Worm (Caenorhabditis elegans) whole organism, young adult: ENCODE data around the gene ZK822.1.
A peak's percentile ranks its signal among the peaks of the same experiment; 100 is the strongest.

Source experiments
- B0261.1 ChIP-seq: sonication (generic microtip); optimal IDR thresholded peaks from 2 replicates; lab custom pipeline; 2016; ENCODE audit warnings: mild to moderate bottlenecking, missing genetic modification characterization, moderate library complexity, missing compliant biosample characterization
- F33H1.4 ChIP-seq: fragments of 200-800 bp; sonication (Bioruptor generic); IDR thresholded peaks from 2 replicates; pipeline ENCODE4 v1.3.6; 2022; ENCODE audit warnings: missing genetic modification reagents, missing genetic modification characterization, missing compliant biosample characterization
- F37B4.10 ChIP-seq: fragments of 200-800 bp; sonication (Bioruptor generic); IDR thresholded peaks from 2 replicates; pipeline ENCODE4 v1.3.6; 2022; ENCODE audit warnings: missing genetic modification characterization, missing compliant biosample characterization
- F39B2.1 ChIP-seq: fragments of 200-800 bp; sonication (Bioruptor generic); IDR thresholded peaks from 2 replicates; pipeline ENCODE4 v1.3.6; 2022; ENCODE audit warnings: missing genetic modification reagents, missing genetic modification characterization, missing compliant biosample characterization
- F49E8.2 ChIP-seq: sonication (generic microtip); optimal IDR thresholded peaks from 3 replicates; lab custom pipeline; 2017; ENCODE audit warnings: missing genetic modification characterization, mild to moderate bottlenecking, missing compliant biosample characterization, antibody characterized with exemption, moderate library complexity; ENCODE audit not compliant: insufficient read depth
- F55B11.4 ChIP-seq: sonication (generic microtip); optimal IDR thresholded peaks from 2 replicates; lab custom pipeline; 2016; ENCODE audit warnings: missing compliant biosample characterization, missing genetic modification characterization, borderline replicate concordance; ENCODE audit not compliant: insufficient read depth
- K12H6.12 ChIP-seq: fragments of 200-800 bp; sonication (Bioruptor generic); optimal IDR thresholded peaks from 2 replicates; lab custom pipeline; 2018; ENCODE audit warnings: mild to moderate bottlenecking, missing genetic modification characterization, missing compliant biosample characterization
- T26A5.8 ChIP-seq: sonication (generic microtip); optimal IDR thresholded peaks from 2 replicates; lab custom pipeline; 2016; ENCODE audit warnings: missing genetic modification characterization, missing compliant biosample characterization
- ZK185.1 ChIP-seq: sonication (generic microtip); optimal IDR thresholded peaks from 2 replicates; lab custom pipeline; 2016; ENCODE audit warnings: mild to moderate bottlenecking, missing genetic modification characterization, missing compliant biosample characterization; ENCODE audit not compliant: poor library complexity, severe bottlenecking
- akir-1 ChIP-seq: fragments of 200-800 bp; sonication (Bioruptor generic); optimal IDR thresholded peaks from 2 replicates; lab custom pipeline; 2018; ENCODE audit warnings: mild to moderate bottlenecking, missing genetic modification characterization, moderate library complexity, missing compliant biosample characterization
- athp-1 ChIP-seq: sonication (generic microtip); optimal IDR thresholded peaks from 2 replicates; lab custom pipeline; 2017; ENCODE audit warnings: mild to moderate bottlenecking, missing genetic modification characterization, missing compliant biosample characterization
- attf-5 ChIP-seq: fragments of 200-800 bp; sonication (Bioruptor generic); optimal IDR thresholded peaks from 2 replicates; lab custom pipeline; 2018; ENCODE audit warnings: mild to moderate bottlenecking, missing genetic modification characterization, missing compliant biosample characterization
- bed-2 ChIP-seq: fragments of 200-800 bp; sonication (Bioruptor generic); IDR thresholded peaks from 2 replicates; pipeline ENCODE4 v1.3.6; 2022; ENCODE audit warnings: missing genetic modification reagents, missing genetic modification characterization, missing compliant biosample characterization
- cebp-2 ChIP-seq: fragments of 200-800 bp; sonication (Bioruptor generic); IDR thresholded peaks from 2 replicates; pipeline ENCODE4 v1.3.6; 2022; ENCODE audit warnings: missing genetic modification characterization, missing compliant biosample characterization
- ceh-40 ChIP-seq: fragments of 200-800 bp; sonication (Bioruptor generic); IDR thresholded peaks from 2 replicates; pipeline ENCODE4 v1.3.6; 2022; ENCODE audit warnings: missing genetic modification characterization, missing compliant biosample characterization
- die-1 ChIP-seq: sonication (generic microtip); optimal IDR thresholded peaks from 2 replicates; lab custom pipeline; 2016; ENCODE audit warnings: missing genotype, mild to moderate bottlenecking, missing genetic modification characterization, missing compliant biosample characterization
- dox-1 ChIP-seq: fragments of 200-800 bp; sonication (Bioruptor generic); IDR thresholded peaks from 2 replicates; pipeline ENCODE4 v1.3.6; 2022; ENCODE audit warnings: missing genetic modification reagents, missing genetic modification characterization, missing compliant biosample characterization
- dpl-1 ChIP-seq: fragments of 150-350 bp; optimal IDR thresholded peaks from 2 replicates; lab custom pipeline; 2014; ENCODE audit warnings: missing biosample characterization, missing genetic modification reagents, missing genetic modification characterization
- ekl-4 ChIP-seq: fragments of 200-800 bp; sonication (Bioruptor generic); IDR thresholded peaks from 2 replicates; pipeline ENCODE4 v1.3.6; 2022; ENCODE audit warnings: missing genetic modification reagents, missing genetic modification characterization, missing compliant biosample characterization
- ets-4 ChIP-seq: fragments of 200-800 bp; sonication (Bioruptor generic); optimal IDR thresholded peaks from 2 replicates; lab custom pipeline; 2018; ENCODE audit warnings: mild to moderate bottlenecking, missing genetic modification characterization, missing compliant biosample characterization
- fkh-3 ChIP-seq: sonication (generic microtip); optimal IDR thresholded peaks from 2 replicates; lab custom pipeline; 2016; ENCODE audit warnings: mild to moderate bottlenecking, missing genetic modification characterization, missing compliant biosample characterization
- gei-17 ChIP-seq: fragments of 200-800 bp; sonication (Bioruptor generic); optimal IDR thresholded peaks from 2 replicates; lab custom pipeline; 2018; ENCODE audit warnings: mild to moderate bottlenecking, missing genetic modification characterization, missing compliant biosample characterization
- hmg-1.2 ChIP-seq: fragments of 200-800 bp; sonication (Bioruptor generic); IDR thresholded peaks from 2 replicates; pipeline ENCODE4 v1.3.6; 2022; ENCODE audit warnings: missing genetic modification reagents, missing genetic modification characterization, missing compliant biosample characterization
- hmg-20 ChIP-seq: fragments of 200-800 bp; sonication (Bioruptor generic); IDR thresholded peaks from 2 replicates; pipeline ENCODE4 v1.3.6; 2022; ENCODE audit warnings: missing genetic modification reagents, missing genetic modification characterization, missing compliant biosample characterization
- hrde-1 ChIP-seq: sonication (generic microtip); optimal IDR thresholded peaks from 2 replicates; lab custom pipeline; 2016; ENCODE audit warnings: missing genetic modification characterization, mild to moderate bottlenecking, missing compliant biosample characterization, moderate library complexity, missing genotype, missing genetic modification reagents, borderline replicate concordance
- hsf-1 ChIP-seq: fragments of 200-800 bp; sonication (Bioruptor generic); IDR thresholded peaks from 2 replicates; pipeline ENCODE4 v1.3.6; 2022; ENCODE audit warnings: missing genetic modification reagents, missing genetic modification characterization, missing compliant biosample characterization
- let-526 ChIP-seq: fragments of 200-800 bp; sonication (Bioruptor generic); IDR thresholded peaks from 2 replicates; pipeline ENCODE4 v1.3.6; 2022; ENCODE audit warnings: missing genetic modification reagents, missing genetic modification characterization, missing compliant biosample characterization
- lin-54 ChIP-seq: fragments of 200-800 bp; sonication (Bioruptor generic); optimal IDR thresholded peaks from 2 replicates; lab custom pipeline; 2018; ENCODE audit warnings: mild to moderate bottlenecking, missing genetic modification characterization, missing compliant biosample characterization
- lsy-27 ChIP-seq: sonication (generic microtip); optimal IDR thresholded peaks from 2 replicates; lab custom pipeline; 2017; ENCODE audit warnings: missing genetic modification characterization, mild to moderate bottlenecking, missing compliant biosample characterization, antibody characterized with exemption, missing genotype, borderline replicate concordance; ENCODE audit not compliant: insufficient read depth
- nfyb-1 ChIP-seq: fragments of 200-800 bp; sonication (Bioruptor generic); IDR thresholded peaks from 2 replicates; pipeline ENCODE4 v1.3.6; 2022; ENCODE audit warnings: missing genetic modification reagents, missing genetic modification characterization, missing compliant biosample characterization
- nhr-120 ChIP-seq: fragments of 200-800 bp; sonication (Bioruptor generic); IDR thresholded peaks from 2 replicates; pipeline ENCODE4 v1.3.6; 2022; ENCODE audit warnings: missing genetic modification characterization, missing compliant biosample characterization
- nhr-27 ChIP-seq: fragments of 200-800 bp; sonication (Bioruptor generic); optimal IDR thresholded peaks from 2 replicates; lab custom pipeline; 2018; ENCODE audit warnings: mild to moderate bottlenecking, missing genetic modification characterization, moderate library complexity, missing compliant biosample characterization
- nhr-90 ChIP-seq: sonication (generic microtip); optimal IDR thresholded peaks from 2 replicates; lab custom pipeline; 2016; ENCODE audit warnings: missing genotype, mild to moderate bottlenecking, missing genetic modification characterization, missing compliant biosample characterization
- pha-4 ChIP-seq: fragments of 150-350 bp; sonication (generic microtip); optimal IDR thresholded peaks from 2 replicates; lab custom pipeline; 2014; ENCODE audit warnings: missing biosample characterization, missing genetic modification reagents, missing genetic modification characterization
- repo-1 ChIP-seq: sonication (generic microtip); optimal IDR thresholded peaks from 2 replicates; lab custom pipeline; 2017; ENCODE audit warnings: mild to moderate bottlenecking, missing genetic modification characterization, missing compliant biosample characterization
- sea-2 ChIP-seq: fragments of 200-800 bp; sonication (Bioruptor generic); IDR thresholded peaks from 2 replicates; pipeline ENCODE4 v1.3.6; 2022; ENCODE audit warnings: missing genetic modification characterization, missing compliant biosample characterization
- snpc-1.1 ChIP-seq: sonication (generic microtip); optimal IDR thresholded peaks from 2 replicates; lab custom pipeline; 2017; ENCODE audit warnings: missing genetic modification characterization, mild to moderate bottlenecking, missing compliant biosample characterization, antibody characterized with exemption, moderate library complexity, missing genotype, missing genetic modification reagents; ENCODE audit not compliant: insufficient read depth
- snpc-3.4 ChIP-seq: sonication (generic microtip); optimal IDR thresholded peaks from 2 replicates; lab custom pipeline; 2017; ENCODE audit warnings: missing genetic modification characterization, mild to moderate bottlenecking, missing compliant biosample characterization, antibody characterized with exemption, moderate library complexity, missing genotype, missing genetic modification reagents
- snpc-4 ChIP-seq, 5 experiments: fragments of 150-350 bp in 1 of 5; sonication (generic microtip) in 4 of 5; optimal IDR thresholded peaks; 2 replicates each; lab custom pipeline; 2014 to 2018; ENCODE audit warnings: missing genetic modification characterization in 5 of 5, missing biosample characterization in 3 of 5, antibody characterized with exemption in 2 of 5, mild to moderate bottlenecking in 2 of 5, missing compliant biosample characterization in 2 of 5, missing genotype in 2 of 5, moderate library complexity in 2 of 5, missing genetic modification reagents in 1 of 5
- tbp1 ChIP-seq: fragments of 200-800 bp; sonication (Bioruptor generic); optimal IDR thresholded peaks from 2 replicates; lab custom pipeline; 2018; ENCODE audit warnings: mild to moderate bottlenecking, missing genetic modification characterization, missing compliant biosample characterization
- tbx-9 ChIP-seq: sonication (generic microtip); optimal IDR thresholded peaks from 2 replicates; lab custom pipeline; 2016; ENCODE audit warnings: borderline replicate concordance, missing genetic modification characterization, inconsistent platforms, missing compliant biosample characterization
- zim-3 ChIP-seq: sonication (generic microtip); optimal IDR thresholded peaks from 2 replicates; lab custom pipeline; 2017; ENCODE audit warnings: mild to moderate bottlenecking, missing genetic modification characterization, moderate library complexity, missing compliant biosample characterization
- ztf-25 ChIP-seq: fragments of 200-800 bp; sonication (Bioruptor generic); IDR thresholded peaks from 2 replicates; pipeline ENCODE4 v1.3.6; 2022; ENCODE audit warnings: missing genetic modification reagents, missing genetic modification characterization, missing compliant biosample characterization
- ztf-3 ChIP-seq: fragments of 200-800 bp; sonication (Bioruptor generic); optimal IDR thresholded peaks from 2 replicates; lab custom pipeline; 2018; ENCODE audit warnings: mild to moderate bottlenecking, missing genetic modification characterization, missing compliant biosample characterization

The ZK822.1 gene

ce11 chrIV:11928388-11928787, 6.5 kb upstream of the ZK822.1 start (continued):
- no peak for TF ChIP-seq pha-4 (tag; lab: Kevin White, UChicago)
- peak; percentile 87 for TF ChIP-seq B0261.1
- TF ChIP-seq nhr-90 (tag; lab: Kevin White, UChicago): peak; percentile 52
- no peak for TF ChIP-seq cebp-2 (GFP tag; lab: Robert Waterston, UW)
- TF ChIP-seq hmg-1.2 (GFP tag; lab: Robert Waterston, UW): peak; percentile 71
- TF ChIP-seq repo-1 (tag; lab: Kevin White, UChicago): no peak
- TF ChIP-seq ets-4 (GFP tag; lab: Kevin White, UChicago): no peak
- no peak for TF ChIP-seq F55B11.4 (tag; lab: Kevin White, UChicago)
- TF ChIP-seq snpc-1.1: no peak
- TF ChIP-seq gei-17 (GFP tag; lab: Kevin White, UChicago): no peak
- TF ChIP-seq dox-1 (GFP tag; lab: Robert Waterston, UW): peak; percentile 79; the same call in 1 of the 2 replicates
- 0 out of 2 replicates have a peak, but pooled peaks have one; percentile 33 for TF ChIP-seq let-526
- no peak for TF ChIP-seq lsy-27 (tag; lab: Kevin White, UChicago)
- no peak for TF ChIP-seq T26A5.8
- peak; percentile 30 for TF ChIP-seq K12H6.12 (tag; lab: Kevin White, UChicago)
- TF ChIP-seq F33H1.4: 0 out of 2 replicates have a peak, but pooled peaks have one; percentile 36
- peak; percentile 1 for TF ChIP-seq F49E8.2 (tag; lab: Kevin White, UChicago)
- TF ChIP-seq hrde-1 (tag; lab: Kevin White, UChicago): peak; percentile 44
- no peak for TF ChIP-seq F39B2.1 (GFP tag; lab: Robert Waterston, UW)
- no peak for TF ChIP-seq ekl-4 (GFP tag; lab: Robert Waterston, UW)
- no peak for TF ChIP-seq snpc-3.4 (tag; lab: Kevin White, UChicago)
- no peak for TF ChIP-seq akir-1 (GFP tag; lab: Kevin White, UChicago)
- no peak for TF ChIP-seq ztf-3 (GFP tag; lab: Kevin White, UChicago)
- peak; percentile 55 for TF ChIP-seq zim-3 (tag; lab: Kevin White, UChicago)
- TF ChIP-seq ZK185.1 (tag; lab: Kevin White, UChicago): peak; percentile 59
- TF ChIP-seq die-1: peak; percentile 63
- no peak for TF ChIP-seq nhr-120
- TF ChIP-seq nfyb-1 (GFP tag; lab: Robert Waterston, UW): peak; percentile 48; the same call in 1 of the 2 replicates
- TF ChIP-seq tbp1: peak; percentile 97

ce11 chrIV:11925346-11926075, 3.6 kb upstream of the ZK822.1 start, which contains the start of the genes srlf-33 and srlf-32:
srlf-33 (minus strand) TSS chrIV:11925446.
srlf-32 (plus strand) TSS chrIV:11926025.
- no peak for TF ChIP-seq tbp1
- no peak for TF ChIP-seq dpl-1
- TF ChIP-seq B0261.1: no peak
- TF ChIP-seq bed-2: no peak
- no peak for TF ChIP-seq athp-1 (tag; lab: Kevin White, UChicago)
- TF ChIP-seq lsy-27 (tag; lab: Kevin White, UChicago): no peak
- no peak for TF ChIP-seq ceh-40 (GFP tag; lab: Robert Waterston, UW)
- no peak for TF ChIP-seq pha-4 (tag; lab: Kevin White, UChicago)
- TF ChIP-seq F37B4.10: no peak

ce11 chrIV:11924092-11924491, 2.2 kb upstream of the ZK822.1 start:
- TF ChIP-seq tbx-9 (tag; lab: Kevin White, UChicago): no peak
- no peak for TF ChIP-seq T26A5.8
- no peak for TF ChIP-seq ztf-25 (GFP tag; lab: Robert Waterston, UW)
- no peak for TF ChIP-seq cebp-2 (GFP tag; lab: Robert Waterston, UW)
- TF ChIP-seq pha-4 (tag; lab: Kevin White, UChicago): no peak
- TF ChIP-seq sea-2: no peak
- no peak for TF ChIP-seq nhr-27 (tag; lab: Kevin White, UChicago)
- TF ChIP-seq hsf-1 (GFP tag; lab: Robert Waterston, UW): no peak
- TF ChIP-seq lin-54 (GFP tag; lab: Kevin White, UChicago): no peak
- no peak for TF ChIP-seq attf-5 (GFP tag; lab: Kevin White, UChicago)
- TF ChIP-seq snpc-4 (GFP tag; optimal IDR thresholded peaks at IDR 0.05; lab: Kevin White, UChicago): no peak
- TF ChIP-seq snpc-4 (tag; optimal IDR thresholded peaks at IDR 0.05; lab: Kevin White, UChicago): no peak
- no peak for TF ChIP-seq hmg-20 (GFP tag; lab: Robert Waterston, UW)
- TF ChIP-seq fkh-3 (tag; lab: Kevin White, UChicago): no peak
- no peak for TF ChIP-seq F49E8.2 (tag; lab: Kevin White, UChicago)
